In genomic region chrV:9980731-9981483, ce11 we compare ENCODE assay signal across 5 worm cellular contexts.
A peak's percentile ranks its signal among the peaks of the same experiment; 100 is the strongest.
TF ChIP-seq lines count a peak whose summit lies in the region.
"Not testable (repeated sequence)": the region's sequence is repeated elsewhere in the genome, so short reads cannot be mapped to it uniquely, and the experiment has no call there.

ruvb-1 (minus strand) TSS chrV:9980802.
tofu-1 (plus strand) TSS chrV:9981147.

TF ChIP-seq in whole organism, L1 larva, 84 proteins besides CTCF, POLR2A, EP300 and RAD21 (continues in another document):
- peak in 1 of 2 experiments; percentile 64 for TF ChIP-seq ztf-11 (tag; optimal IDR thresholded peaks at IDR 0.05; lab: Kevin White, UChicago)
- peak; percentile 14 for TF ChIP-seq pax-3 (tag; optimal IDR thresholded peaks at IDR 0.05; lab: Kevin White, UChicago)
- peak; percentile 14 for TF ChIP-seq blmp-1 (tag; optimal IDR thresholded peaks at IDR 0.05; lab: Kevin White, UChicago)
- peak; percentile 59 for TF ChIP-seq mep-1 (tag; optimal IDR thresholded peaks at IDR 0.05; lab: Kevin White, UChicago)
- peak; percentile 78 for TF ChIP-seq grh-1 (GFP tag; IDR thresholded peaks at IDR 0.05; lab: Robert Waterston, UW)
- peak; percentile 81 for TF ChIP-seq nhr-71 (tag; optimal IDR thresholded peaks at IDR 0.05; lab: Kevin White, UChicago)
- peak; percentile 46 to 60 for TF ChIP-seq lsy-2 (tag; optimal IDR thresholded peaks at IDR 0.05; lab: Kevin White, UChicago)
- peak; percentile 13 for TF ChIP-seq ceh-8 (GFP tag; optimal IDR thresholded peaks at IDR 0.05; lab: Kevin White, UChicago)
- peak; percentile 84 for TF ChIP-seq F16B12.6 (tag; optimal IDR thresholded peaks at IDR 0.05; lab: Kevin White, UChicago)
- peak; percentile 78 for TF ChIP-seq swsn-7 (tag; optimal IDR thresholded peaks at IDR 0.05; lab: Kevin White, UChicago)
- peak; percentile 5 to 65 (median 49) for TF ChIP-seq dpl-1 (GFP tag; optimal IDR thresholded peaks at IDR 0.05; lab: Kevin White, UChicago)
- peak; percentile 64 for TF ChIP-seq unc-86 (tag; optimal IDR thresholded peaks at IDR 0.05; lab: Kevin White, UChicago)
- peak; percentile 82 for TF ChIP-seq snu-23 (GFP tag; optimal IDR thresholded peaks at IDR 0.05; lab: Kevin White, UChicago)
- TF ChIP-seq efl-1 (optimal IDR thresholded peaks at IDR 0.05; lab: Kevin White, UChicago): peak; percentile 30 to 60
- TF ChIP-seq efl-1 (GFP tag; optimal IDR thresholded peaks at IDR 0.05 in 1 of 2; lab: Kevin White, UChicago): peak; percentile 49 to 96
- TF ChIP-seq nhr-85 (tag; lab: Kevin White, UChicago): peak; percentile 79
- peak; percentile 84 for TF ChIP-seq nhr-47 (tag; optimal IDR thresholded peaks at IDR 0.05; lab: Kevin White, UChicago)
- peak; percentile 75 for TF ChIP-seq xbp-1 (tag; optimal IDR thresholded peaks at IDR 0.05; lab: Kevin White, UChicago)

TF ChIP-seq in whole organism, L3 larva, 47 proteins besides CTCF, POLR2A, EP300 and RAD21:
- peak; percentile 19 for TF ChIP-seq R02D3.7 (tag; optimal IDR thresholded peaks at IDR 0.05; lab: Kevin White, UChicago)
- peak; percentile 47 for TF ChIP-seq lin-15B (tag; optimal IDR thresholded peaks at IDR 0.05; lab: Kevin White, UChicago)
- TF ChIP-seq nhr-23 (tag; optimal IDR thresholded peaks at IDR 0.05; lab: Kevin White, UChicago): peak; percentile 75
- TF ChIP-seq elt-2 (tag; optimal IDR thresholded peaks at IDR 0.05; lab: Kevin White, UChicago): peak; percentile 47
- TF ChIP-seq hmg-11 (tag; optimal IDR thresholded peaks at IDR 0.05; lab: Kevin White, UChicago): peak; percentile 53
- peak; percentile 43 for TF ChIP-seq ceh-28 (tag; optimal IDR thresholded peaks at IDR 0.05; lab: Kevin White, UChicago)
- peak; percentile 48 for TF ChIP-seq tbx-2 (tag; optimal IDR thresholded peaks at IDR 0.05; lab: Kevin White, UChicago)
- TF ChIP-seq lsy-12 (tag; optimal IDR thresholded peaks at IDR 0.05; lab: Kevin White, UChicago): peak; percentile 43
- peak; percentile 56 for TF ChIP-seq nhr-25 (tag; optimal IDR thresholded peaks at IDR 0.05; lab: Kevin White, UChicago)
- TF ChIP-seq nhr-43 (tag; optimal IDR thresholded peaks at IDR 0.05; lab: Kevin White, UChicago; ENCODE audit: poor library complexity, severe bottlenecking): peak; percentile 70
- TF ChIP-seq lin-39 (tag; optimal IDR thresholded peaks at IDR 0.05; lab: Kevin White, UChicago): peak; percentile 31
- peak; percentile 59 for TF ChIP-seq nfya-1 (tag; optimal IDR thresholded peaks at IDR 0.05; lab: Kevin White, UChicago; ENCODE audit: insufficient read depth)

TF ChIP-seq in whole organism, early embryonic, 17 proteins besides CTCF, POLR2A, EP300 and RAD21:
- TF ChIP-seq F13C5.2 (tag; optimal IDR thresholded peaks at IDR 0.05; lab: Kevin White, UChicago) (peak; percentile 21), tbx-37 (GFP tag; conservative IDR thresholded peaks at IDR 0.05; lab: Robert Waterston, UW) (peak; percentile 31; the same call in 1 of the 2 replicates), ceh-36 (tag; optimal IDR thresholded peaks at IDR 0.05; lab: Kevin White, UChicago) (peak; percentile 39), sea-1 (GFP tag; conservative IDR thresholded peaks at IDR 0.05; lab: Robert Waterston, UW) (0 out of 2 replicates have a peak, but pooled peaks have one; percentile 46)

TF ChIP-seq in whole organism, midembryonic, 9 proteins besides CTCF, POLR2A, EP300 and RAD21:
- TF ChIP-seq klf-2 (GFP tag; conservative IDR thresholded peaks at IDR 0.05; lab: Robert Waterston, UW) (0 out of 2 replicates have a peak, but pooled peaks have one; percentile 23), flt-1 (GFP tag; IDR thresholded peaks at IDR 0.05; lab: Robert Waterston, UW) (peak; percentile 76), ztf-23 (GFP tag; IDR thresholded peaks at IDR 0.05; lab: Robert Waterston, UW) (peak; percentile 68; the same call in 1 of the 2 replicates), ref-1 (GFP tag; conservative IDR thresholded peaks at IDR 0.05; lab: Robert Waterston, UW) (peak; percentile 55; the same call in 1 of the 2 replicates)

TF ChIP-seq in whole organism, young adult, 124 proteins besides CTCF, POLR2A, EP300 and RAD21 (continues in another document):
- peak; percentile 23 for TF ChIP-seq lin-54 (GFP tag; optimal IDR thresholded peaks at IDR 0.05; lab: Kevin White, UChicago)
- TF ChIP-seq lin-26 (GFP tag; IDR thresholded peaks at IDR 0.05; lab: Robert Waterston, UW): peak; percentile 33; the same call in 1 of the 2 replicates
- 0 out of 2 replicates have a peak, but pooled peaks have one; percentile 47 for TF ChIP-seq Y67H2A.10 (GFP tag; conservative IDR thresholded peaks at IDR 0.05; lab: Robert Waterston, UW)
- peak; percentile 14 for TF ChIP-seq K12H6.12 (tag; optimal IDR thresholded peaks at IDR 0.05; lab: Kevin White, UChicago)
- peak; percentile 49 for TF ChIP-seq hmg-1.2 (GFP tag; IDR thresholded peaks at IDR 0.05; lab: Robert Waterston, UW)
- peak; percentile 53; the same call in 1 of the 2 replicates for TF ChIP-seq madf-6 (GFP tag; IDR thresholded peaks at IDR 0.05; lab: Robert Waterston, UW)
- peak; percentile 43 for TF ChIP-seq athp-1 (tag; optimal IDR thresholded peaks at IDR 0.05; lab: Kevin White, UChicago)
- TF ChIP-seq ceh-91 (GFP tag; IDR thresholded peaks at IDR 0.05; lab: Robert Waterston, UW): 0 out of 2 replicates have a peak, but pooled peaks have one; percentile 21
- 0 out of 2 replicates have a peak, but pooled peaks have one; percentile 62 for TF ChIP-seq aptf-2 (GFP tag; conservative IDR thresholded peaks at IDR 0.05; lab: Robert Waterston, UW)
- not testable (repeated sequence) for TF ChIP-seq snpc-4 (GFP tag; optimal IDR thresholded peaks at IDR 0.05; lab: Kevin White, UChicago); rpc-1 (tag; optimal IDR thresholded peaks at IDR 0.05; lab: Kevin White, UChicago)
- peak in 2 of 4 experiments; percentile 47 to 62 for TF ChIP-seq snpc-4 (tag; optimal IDR thresholded peaks at IDR 0.05; lab: Kevin White, UChicago)
- peak; percentile 58 for TF ChIP-seq ZK185.1 (tag; optimal IDR thresholded peaks at IDR 0.05; lab: Kevin White, UChicago; ENCODE audit: poor library complexity, severe bottlenecking)
- TF ChIP-seq pbrm-1 (GFP tag; IDR thresholded peaks at IDR 0.05; lab: Robert Waterston, UW): peak; percentile 74; the same call in 1 of the 2 replicates
- TF ChIP-seq nhr-90 (tag; optimal IDR thresholded peaks at IDR 0.05; lab: Kevin White, UChicago): peak; percentile 29
- TF ChIP-seq nhr-80 (tag; optimal IDR thresholded peaks at IDR 0.05; lab: Kevin White, UChicago): peak; percentile 60
- 0 out of 2 replicates have a peak, but pooled peaks have one; percentile 14 for TF ChIP-seq Y95B8A.8 (GFP tag; IDR thresholded peaks at IDR 0.05; lab: Robert Waterston, UW)
- TF ChIP-seq attf-3 (GFP tag; conservative IDR thresholded peaks at IDR 0.05; lab: Robert Waterston, UW): peak; percentile 12; the same call in 1 of the 2 replicates
- 0 out of 2 replicates have a peak, but pooled peaks have one; percentile 45 for TF ChIP-seq B0019.2 (GFP tag; conservative IDR thresholded peaks at IDR 0.05; lab: Robert Waterston, UW)
- peak; percentile 80; the same call in 1 of the 2 replicates for TF ChIP-seq nfyb-1 (GFP tag; IDR thresholded peaks at IDR 0.05; lab: Robert Waterston, UW)
- 0 out of 2 replicates have a peak, but pooled peaks have one; percentile 56 for TF ChIP-seq bed-2 (GFP tag; IDR thresholded peaks at IDR 0.05; lab: Robert Waterston, UW)
- TF ChIP-seq cebp-1 (GFP tag; IDR thresholded peaks at IDR 0.05; lab: Robert Waterston, UW): 0 out of 2 replicates have a peak, but pooled peaks have one; percentile 63
- TF ChIP-seq cebp-1 (tag; optimal IDR thresholded peaks at IDR 0.05; lab: Kevin White, UChicago): peak; percentile 69
- TF ChIP-seq rpc-1 (optimal IDR thresholded peaks at IDR 0.05; lab: Kevin White, UChicago): peak; percentile 34
- peak; percentile 90 for TF ChIP-seq lin-40 (tag; optimal IDR thresholded peaks at IDR 0.05; lab: Kevin White, UChicago)
- peak; percentile 14 for TF ChIP-seq tbp1 (GFP tag; optimal IDR thresholded peaks at IDR 0.05; lab: Kevin White, UChicago)
- TF ChIP-seq him-1 (tag; optimal IDR thresholded peaks at IDR 0.05; lab: Kevin White, UChicago): peak; percentile 14
- peak; percentile 37 for TF ChIP-seq F23B12.7 (tag; optimal IDR thresholded peaks at IDR 0.05; lab: Kevin White, UChicago; ENCODE audit: insufficient read depth)
- peak; percentile 35 for TF ChIP-seq D2030.7 (GFP tag; IDR thresholded peaks at IDR 0.05; lab: Robert Waterston, UW)
- TF ChIP-seq unc-130 (GFP tag; optimal IDR thresholded peaks at IDR 0.05; lab: Kevin White, UChicago): peak; percentile 4
- TF ChIP-seq dox-1 (GFP tag; IDR thresholded peaks at IDR 0.05; lab: Robert Waterston, UW): peak; percentile 54; the same call in 1 of the 2 replicates
- TF ChIP-seq ztf-18 (tag; optimal IDR thresholded peaks at IDR 0.05; lab: Kevin White, UChicago): peak; percentile 50
- TF ChIP-seq attf-5 (GFP tag; optimal IDR thresholded peaks at IDR 0.05; lab: Kevin White, UChicago): peak; percentile 74
- peak; percentile 59 for TF ChIP-seq ceh-27 (GFP tag; optimal IDR thresholded peaks at IDR 0.05; lab: Kevin White, UChicago)
- TF ChIP-seq xnd-1 (tag; optimal IDR thresholded peaks at IDR 0.05; lab: Kevin White, UChicago): peak; percentile 44
- peak; percentile 63 for TF ChIP-seq lsl-1 (GFP tag; optimal IDR thresholded peaks at IDR 0.05; lab: Kevin White, UChicago)
- 0 out of 2 replicates have a peak, but pooled peaks have one; percentile 52 for TF ChIP-seq ztf-28 (GFP tag; IDR thresholded peaks at IDR 0.05; lab: Robert Waterston, UW)
- peak; percentile 97 for TF ChIP-seq ceh-100 (GFP tag; IDR thresholded peaks at IDR 0.05; lab: Robert Waterston, UW)
- peak; percentile 67 for TF ChIP-seq F33H1.4 (GFP tag; IDR thresholded peaks at IDR 0.05; lab: Robert Waterston, UW)
- peak in 1 of 2 experiments; percentile 34 for TF ChIP-seq let-607 (tag; optimal IDR thresholded peaks at IDR 0.05; lab: Kevin White, UChicago)
- 0 out of 2 replicates have a peak, but pooled peaks have one; percentile 29 for TF ChIP-seq zfh-2 (GFP tag; conservative IDR thresholded peaks at IDR 0.05; lab: Robert Waterston, UW)
- TF ChIP-seq T07F8.4 (tag; optimal IDR thresholded peaks at IDR 0.05; lab: Kevin White, UChicago): peak; percentile 15
- peak; percentile 60; the same call in 1 of the 2 replicates for TF ChIP-seq ekl-4 (GFP tag; IDR thresholded peaks at IDR 0.05; lab: Robert Waterston, UW)
- TF ChIP-seq chd-7 (tag; optimal IDR thresholded peaks at IDR 0.05; lab: Kevin White, UChicago): peak; percentile 15
- TF ChIP-seq B0336.3 (GFP tag; IDR thresholded peaks at IDR 0.05; lab: Robert Waterston, UW): 0 out of 2 replicates have a peak, but pooled peaks have one; percentile 15
- 0 out of 2 replicates have a peak, but pooled peaks have one; percentile 15 for TF ChIP-seq madf-8 (GFP tag; conservative IDR thresholded peaks at IDR 0.05; lab: Robert Waterston, UW)
- peak; percentile 94 for TF ChIP-seq C06A6.2 (GFP tag; conservative IDR thresholded peaks at IDR 0.05; lab: Robert Waterston, UW)
- TF ChIP-seq dpl-1 (GFP tag; optimal IDR thresholded peaks at IDR 0.05; lab: Kevin White, UChicago): peak; percentile 12
